Worm (Caenorhabditis elegans) whole organism, L4 larva: ENCODE data around the gene mrps-23.

ENCODE experiments used
- D1046.2 ChIP-seq: fragments of 200-800 bp; sonication (Bioruptor generic); IDR thresholded peaks from 2 replicates; pipeline ENCODE4 v1.3.6; 2022; ENCODE audit warnings: missing genetic modification characterization, missing compliant biosample characterization
- F37D6.2 ChIP-seq: sonication (generic microtip); optimal IDR thresholded peaks from 2 replicates; lab custom pipeline; 2016; ENCODE audit warnings: mild to moderate bottlenecking, missing genetic modification characterization, missing compliant biosample characterization
- F49E8.2 ChIP-seq: sonication (generic microtip); optimal IDR thresholded peaks from 2 replicates; lab custom pipeline; 2016; ENCODE audit warnings: missing compliant biosample characterization, mild to moderate bottlenecking, missing genetic modification characterization, borderline replicate concordance
- T20F7.1 ChIP-seq: fragments of 200-800 bp; sonication (Bioruptor generic); optimal IDR thresholded peaks from 2 replicates; lab custom pipeline; 2018; ENCODE audit warnings: mild to moderate bottlenecking, missing genetic modification characterization, missing compliant biosample characterization
- Y105C5A.15 ChIP-seq: fragments of 200-800 bp; sonication (Bioruptor generic); IDR thresholded peaks from 2 replicates; pipeline ENCODE4 v1.3.6; 2022; ENCODE audit warnings: missing genetic modification characterization, missing compliant biosample characterization
- Y48G9A.11 ChIP-seq: fragments of 200-800 bp; sonication (Bioruptor generic); IDR thresholded peaks from 2 replicates; pipeline ENCODE4 v1.3.6; 2022; ENCODE audit warnings: missing genetic modification reagents, missing genetic modification characterization, missing compliant biosample characterization
- ZK337.2 ChIP-seq: fragments of 200-800 bp; sonication (Bioruptor generic); IDR thresholded peaks from 2 replicates; pipeline ENCODE4 v1.3.6; 2022; ENCODE audit warnings: missing genetic modification reagents, missing genetic modification characterization, missing compliant biosample characterization
- ZK546.5 ChIP-seq, 2 experiments: sonication (generic microtip); optimal IDR thresholded peaks; 2 replicates each; lab custom pipeline; 2017; ENCODE audit warnings: missing biosample characterization in 2 of 2, missing genetic modification characterization in 2 of 2
- ceh-20 ChIP-seq: fragments of 200-800 bp; sonication (Bioruptor generic); IDR thresholded peaks from 2 replicates; pipeline ENCODE4 v1.3.6; 2022; ENCODE audit warnings: missing genetic modification reagents, missing genetic modification characterization, missing compliant biosample characterization
- ceh-28 ChIP-seq: fragments of 150-350 bp; optimal IDR thresholded peaks from 2 replicates; lab custom pipeline; 2014; ENCODE audit warnings: missing biosample characterization, missing genetic modification reagents, missing genetic modification characterization
- ceh-44 ChIP-seq: fragments of 200-800 bp; sonication (Bioruptor generic); IDR thresholded peaks from 2 replicates; pipeline ENCODE4 v1.3.6; 2022; ENCODE audit warnings: missing genetic modification reagents, missing genetic modification characterization, missing compliant biosample characterization
- ceh-82 ChIP-seq: sonication (generic microtip); optimal IDR thresholded peaks from 2 replicates; lab custom pipeline; 2017; ENCODE audit warnings: missing biosample characterization, missing genetic modification characterization
- cey-2 ChIP-seq: sonication (generic microtip); optimal IDR thresholded peaks from 3 replicates; lab custom pipeline; 2017; ENCODE audit warnings: missing genetic modification characterization, mild to moderate bottlenecking, missing compliant biosample characterization, antibody characterized with exemption, borderline replicate concordance; ENCODE audit not compliant: insufficient read depth
- daf-12 ChIP-seq: fragments of 150-350 bp; optimal IDR thresholded peaks from 2 replicates; lab custom pipeline; 2014; ENCODE audit warnings: missing biosample characterization, missing genetic modification reagents, missing genetic modification characterization
- daf-8 ChIP-seq: fragments of 200-800 bp; sonication (Bioruptor generic); IDR thresholded peaks from 2 replicates; pipeline ENCODE4 v1.3.6; 2022; ENCODE audit warnings: missing genetic modification characterization, missing compliant biosample characterization
- dmd-8 ChIP-seq: fragments of 200-800 bp; sonication (Bioruptor generic); IDR thresholded peaks from 2 replicates; pipeline ENCODE4 v1.3.6; 2022; ENCODE audit warnings: missing genetic modification characterization, missing compliant biosample characterization
- dpl-1 ChIP-seq: fragments of 150-350 bp; optimal IDR thresholded peaks from 2 replicates; lab custom pipeline; 2014; ENCODE audit warnings: missing biosample characterization, missing genetic modification reagents, missing genetic modification characterization
- fkh-10 ChIP-seq: fragments of 150-350 bp; optimal IDR thresholded peaks from 2 replicates; lab custom pipeline; 2014; ENCODE audit warnings: missing biosample characterization, missing genetic modification reagents, missing genetic modification characterization
- hif-1 ChIP-seq, 2 experiments: sonication (generic microtip); optimal IDR thresholded peaks; 2 replicates each; lab custom pipeline; 2016 to 2017; ENCODE audit warnings: missing compliant biosample characterization in 2 of 2, missing genetic modification characterization in 2 of 2, missing genetic modification reagents in 2 of 2, missing genotype in 2 of 2, mild to moderate bottlenecking in 1 of 2
- hlh-11 ChIP-seq: fragments of 200-800 bp; sonication (Bioruptor generic); optimal IDR thresholded peaks from 2 replicates; lab custom pipeline; 2018; ENCODE audit warnings: mild to moderate bottlenecking, missing genetic modification characterization, missing compliant biosample characterization
- jun-1 ChIP-seq: fragments of 150-350 bp; optimal IDR thresholded peaks from 2 replicates; lab custom pipeline; 2014; ENCODE audit warnings: missing biosample characterization, missing genetic modification reagents, missing genetic modification characterization
- lin-13 ChIP-seq: fragments of 150-350 bp; optimal IDR thresholded peaks from 2 replicates; lab custom pipeline; 2014; ENCODE audit warnings: missing biosample characterization, missing genetic modification reagents, missing genetic modification characterization
- lin-15B ChIP-seq: fragments of 150-350 bp; sonication (generic microtip); optimal IDR thresholded peaks from 3 replicates; lab custom pipeline; 2014; ENCODE audit warnings: missing biosample characterization, missing genetic modification characterization
- lin-29 ChIP-seq: fragments of 200-800 bp; sonication (Bioruptor generic); IDR thresholded peaks from 2 replicates; pipeline ENCODE4 v1.3.6; 2022; ENCODE audit warnings: missing genetic modification reagents, missing genetic modification characterization, missing compliant biosample characterization
- lin-38 ChIP-seq: fragments of 200-800 bp; sonication (Bioruptor generic); IDR thresholded peaks from 2 replicates; pipeline ENCODE4 v1.3.6; 2022; ENCODE audit warnings: missing genetic modification reagents, missing genetic modification characterization, missing compliant biosample characterization
- lir-3 ChIP-seq: sonication (generic microtip); optimal IDR thresholded peaks from 2 replicates; lab custom pipeline; 2016; ENCODE audit warnings: mild to moderate bottlenecking, missing genetic modification characterization, missing compliant biosample characterization
- madf-9 ChIP-seq: fragments of 200-800 bp; sonication (Bioruptor generic); conservative IDR thresholded peaks from 2 replicates; pipeline ENCODE4 v1.3.6; 2022; ENCODE audit warnings: missing genetic modification reagents, missing genetic modification characterization, missing compliant biosample characterization
- mep-1 ChIP-seq: fragments of 150-350 bp; sonication (generic microtip); optimal IDR thresholded peaks from 3 replicates; lab custom pipeline; 2014; ENCODE audit warnings: missing biosample characterization, missing genetic modification characterization
- mxl-2 ChIP-seq: fragments of 200-800 bp; sonication (Bioruptor generic); conservative IDR thresholded peaks from 2 replicates; pipeline ENCODE4 v1.3.6; 2022; ENCODE audit warnings: missing genetic modification reagents, missing genetic modification characterization, missing compliant biosample characterization
- mxl-3 ChIP-seq: fragments of 200-800 bp; sonication (Bioruptor generic); optimal IDR thresholded peaks from 2 replicates; lab custom pipeline; 2018; ENCODE audit warnings: mild to moderate bottlenecking, missing genetic modification characterization, missing compliant biosample characterization
- nhr-10 ChIP-seq: fragments of 150-350 bp; optimal IDR thresholded peaks from 2 replicates; lab custom pipeline; 2014; ENCODE audit warnings: missing biosample characterization, missing genetic modification characterization
- nhr-102 ChIP-seq: sonication (generic microtip); optimal IDR thresholded peaks from 2 replicates; lab custom pipeline; 2016; ENCODE audit warnings: mild to moderate bottlenecking, missing genetic modification characterization, moderate library complexity, missing compliant biosample characterization
- nhr-237 ChIP-seq: sonication (generic microtip); optimal IDR thresholded peaks from 2 replicates; lab custom pipeline; 2017; ENCODE audit warnings: missing biosample characterization, missing genetic modification characterization
- nhr-28 ChIP-seq: fragments of 150-350 bp; optimal IDR thresholded peaks from 2 replicates; lab custom pipeline; 2014; ENCODE audit warnings: missing biosample characterization, missing genetic modification characterization
- nhr-42 ChIP-seq: fragments of 200-800 bp; sonication (Bioruptor generic); IDR thresholded peaks from 2 replicates; pipeline ENCODE4 v1.3.6; 2022; ENCODE audit warnings: missing genetic modification characterization, missing compliant biosample characterization
- nhr-48 ChIP-seq: sonication (generic microtip); optimal IDR thresholded peaks from 2 replicates; lab custom pipeline; 2016; ENCODE audit warnings: mild to moderate bottlenecking, missing genetic modification characterization, missing compliant biosample characterization
- pqm-1 ChIP-seq: sonication (generic microtip); optimal IDR thresholded peaks from 2 replicates; lab custom pipeline; 2017; ENCODE audit warnings: missing biosample characterization, missing genetic modification characterization
- rbr-2 ChIP-seq: sonication (generic microtip); optimal IDR thresholded peaks from 2 replicates; lab custom pipeline; 2016; ENCODE audit warnings: missing genotype, missing genetic modification characterization, missing compliant biosample characterization
- sdz-12 ChIP-seq: fragments of 200-800 bp; sonication (Bioruptor generic); optimal IDR thresholded peaks from 2 replicates; lab custom pipeline; 2018; ENCODE audit warnings: mild to moderate bottlenecking, missing genetic modification characterization, missing compliant biosample characterization
- set-16 ChIP-seq: fragments of 200-800 bp; sonication (Bioruptor generic); IDR thresholded peaks from 2 replicates; pipeline ENCODE4 v1.3.6; 2022; ENCODE audit warnings: missing genetic modification reagents, missing genetic modification characterization, missing compliant biosample characterization
- snpc-1.2 ChIP-seq: fragments of 200-800 bp; sonication (Bioruptor generic); IDR thresholded peaks from 2 replicates; pipeline ENCODE4 v1.3.6; 2022; ENCODE audit warnings: missing genetic modification reagents, missing genetic modification characterization, missing compliant biosample characterization
- spr-1 ChIP-seq: sonication (generic microtip); optimal IDR thresholded peaks from 2 replicates; lab custom pipeline; 2016; ENCODE audit warnings: mild to moderate bottlenecking, missing genetic modification characterization, missing compliant biosample characterization
- spr-3 ChIP-seq: fragments of 200-800 bp; sonication (Bioruptor generic); optimal IDR thresholded peaks from 2 replicates; lab custom pipeline; 2018; ENCODE audit warnings: mild to moderate bottlenecking, missing genetic modification characterization, missing compliant biosample characterization
- tag-97 ChIP-seq: fragments of 200-800 bp; sonication (Bioruptor generic); IDR thresholded peaks from 2 replicates; pipeline ENCODE4 v1.3.6; 2022; ENCODE audit warnings: missing genetic modification characterization, missing compliant biosample characterization
- unc-130 ChIP-seq: sonication (generic microtip); optimal IDR thresholded peaks from 2 replicates; lab custom pipeline; 2016; ENCODE audit warnings: missing genetic modification reagents, missing genetic modification characterization, missing compliant biosample characterization
- vab-7 ChIP-seq: fragments of 200-800 bp; sonication (Bioruptor generic); IDR thresholded peaks from 2 replicates; pipeline ENCODE4 v1.3.6; 2022; ENCODE audit warnings: missing genetic modification reagents, missing genetic modification characterization, missing compliant biosample characterization
- zag-1 ChIP-seq: fragments of 150-350 bp; optimal IDR thresholded peaks from 2 replicates; lab custom pipeline; 2014; ENCODE audit warnings: missing biosample characterization, missing genetic modification characterization
- zip-11 ChIP-seq: fragments of 200-800 bp; sonication (Bioruptor generic); IDR thresholded peaks from 2 replicates; pipeline ENCODE4 v1.3.6; 2022; ENCODE audit warnings: missing genetic modification characterization, missing compliant biosample characterization
- zip-2 ChIP-seq: fragments of 150-350 bp; optimal IDR thresholded peaks from 2 replicates; lab custom pipeline; 2014; ENCODE audit warnings: missing biosample characterization, missing genetic modification characterization
- ztf-11 ChIP-seq: fragments of 150-350 bp; optimal IDR thresholded peaks from 2 replicates; lab custom pipeline; 2014; ENCODE audit warnings: missing biosample characterization, missing genetic modification characterization

mrps-23 gene

DNA sequence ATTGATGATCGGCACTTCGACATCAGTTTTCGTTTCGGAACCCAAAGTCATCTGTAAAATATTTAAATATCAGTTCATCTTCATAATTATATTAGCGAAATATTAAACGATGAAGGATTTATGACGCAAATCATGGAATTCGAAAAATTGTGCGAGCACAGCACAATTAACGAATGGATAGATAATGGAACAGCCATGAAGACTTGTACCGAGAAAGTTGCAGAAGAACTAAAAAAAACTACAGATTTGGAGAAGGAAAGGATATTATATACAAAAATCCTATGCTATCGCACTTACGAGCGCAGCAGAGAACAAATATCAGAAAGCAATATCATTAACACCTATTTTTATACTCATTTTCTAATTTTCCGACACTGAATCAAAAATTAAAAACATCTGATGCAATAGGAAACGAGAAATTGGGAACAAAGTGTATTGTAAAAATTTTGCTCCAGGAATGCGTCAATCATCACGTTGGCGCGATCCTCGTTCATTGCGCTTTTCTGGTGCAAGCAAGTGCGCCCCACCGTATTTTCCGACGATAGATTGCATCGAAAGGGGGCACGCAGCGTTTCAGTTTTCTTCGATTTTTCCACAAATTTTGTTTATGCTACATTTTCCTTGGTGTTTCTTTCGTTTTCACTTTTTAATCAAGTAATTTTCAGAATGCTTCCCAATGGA lies 1.9 kb downstream of the mrps-23 start, which contains the start of the genes clu-1 and prp-40 (continued):
- TF ChIP-seq cey-2 (tag; lab: Kevin White, UChicago), result no peak
- no peak for TF ChIP-seq Y48G9A.11
- TF ChIP-seq F37D6.2 (tag; lab: Kevin White, UChicago), result peak; percentile 51
- peak; percentile 91 for TF ChIP-seq rbr-2 (tag; lab: Kevin White, UChicago)
- no peak for TF ChIP-seq daf-8 (GFP tag; lab: Robert Waterston, UW)
- TF ChIP-seq zag-1, result no peak
- TF ChIP-seq nhr-28, result peak; percentile 64
- TF ChIP-seq tag-97 (GFP tag; lab: Robert Waterston, UW), result no peak
- TF ChIP-seq ceh-20 (GFP tag; lab: Robert Waterston, UW), result peak; percentile 52; the same call in 1 of the 2 replicates
- peak; percentile 49 to 69 for TF ChIP-seq hif-1 (tag; optimal IDR thresholded peaks at IDR 0.05; lab: Kevin White, UChicago)
- peak; percentile 43; the same call in 1 of the 2 replicates for TF ChIP-seq vab-7 (GFP tag; lab: Robert Waterston, UW)
- TF ChIP-seq jun-1, result peak; percentile 45
- peak; percentile 83 for TF ChIP-seq dpl-1 (GFP tag; lab: Kevin White, UChicago)
- 0 out of 2 replicates have a peak, but pooled peaks have one; percentile 14 for TF ChIP-seq snpc-1.2
- peak; percentile 92 for TF ChIP-seq mep-1 (tag; lab: Kevin White, UChicago)
- no peak for TF ChIP-seq zip-11 (GFP tag; lab: Robert Waterston, UW)
- peak; percentile 35 for TF ChIP-seq mxl-3 (GFP tag; lab: Kevin White, UChicago)
- peak; percentile 76 for TF ChIP-seq fkh-10 (GFP tag; lab: Kevin White, UChicago)
- TF ChIP-seq lin-38, result peak; percentile 96
- 0 out of 2 replicates have a peak, but pooled peaks have one; percentile 12 for TF ChIP-seq lin-29 (GFP tag; lab: Robert Waterston, UW)
- TF ChIP-seq Y105C5A.15 (GFP tag; lab: Robert Waterston, UW), result no peak
- TF ChIP-seq D1046.2 (GFP tag; lab: Robert Waterston, UW), result no peak
- peak; percentile 62 for TF ChIP-seq spr-1
- no peak for TF ChIP-seq dmd-8
- peak; percentile 17 for TF ChIP-seq zip-2
- peak; percentile 18 for TF ChIP-seq nhr-10 (tag; lab: Kevin White, UChicago)
- peak; percentile 40 for TF ChIP-seq nhr-48
- TF ChIP-seq daf-12, result no peak
- peak in 1 of 2 experiments; percentile 23 for TF ChIP-seq ZK546.5 (tag; optimal IDR thresholded peaks at IDR 0.05; lab: Kevin White, UChicago)
- TF ChIP-seq ztf-11, result no peak
- TF ChIP-seq nhr-42 (GFP tag; lab: Robert Waterston, UW), result peak; percentile 79; the same call in 1 of the 2 replicates
- TF ChIP-seq sdz-12 (GFP tag; lab: Kevin White, UChicago), result no peak
- TF ChIP-seq mxl-2, result no peak
- TF ChIP-seq lin-15B (tag; lab: Kevin White, UChicago), result peak; percentile 20
- TF ChIP-seq ZK337.2 (GFP tag; lab: Robert Waterston, UW), result no peak
- TF ChIP-seq ceh-44, result 0 out of 2 replicates have a peak, but pooled peaks have one; percentile 41
- no peak for TF ChIP-seq ceh-28
- peak; percentile 27 for TF ChIP-seq spr-3 (GFP tag; lab: Kevin White, UChicago)
- TF ChIP-seq lin-13 (GFP tag; lab: Kevin White, UChicago), result peak; percentile 86
- no peak for TF ChIP-seq nhr-237 (tag; lab: Kevin White, UChicago)
- peak; percentile 44 for TF ChIP-seq unc-130 (GFP tag; lab: Kevin White, UChicago)
- no peak for TF ChIP-seq lir-3
- peak; percentile 87 for TF ChIP-seq hlh-11
- no peak for TF ChIP-seq set-16 (GFP tag; lab: Robert Waterston, UW)
- no peak for TF ChIP-seq pqm-1
- no peak for TF ChIP-seq T20F7.1 (GFP tag; lab: Kevin White, UChicago)
- TF ChIP-seq ceh-82 (tag; lab: Kevin White, UChicago), result no peak
- 0 out of 2 replicates have a peak, but pooled peaks have one; percentile 18 for TF ChIP-seq madf-9 (GFP tag; lab: Robert Waterston, UW)
- TF ChIP-seq nhr-102 (tag; lab: Kevin White, UChicago), result peak; percentile 63
- TF ChIP-seq F49E8.2 (tag; lab: Kevin White, UChicago), result peak; percentile 24
